Fruit fly (Drosophila melanogaster) whole organism, embryonic: ENCODE measurements around the gene CG13991.

Source experiments
- Asciz ChIP-seq: fragments of 200-800 bp; sonication (Bioruptor generic); optimal IDR thresholded peaks from 2 replicates; lab custom pipeline; 2017; ENCODE audit warnings: missing biosample characterization, mild to moderate bottlenecking, missing genetic modification characterization, missing genetic modification reagents
- Atf6 ChIP-seq: fragments of 200-800 bp; sonication (Bioruptor generic); IDR thresholded peaks from 2 replicates; pipeline ENCODE4 v1.3.6; 2022; ENCODE audit warnings: missing biosample characterization, missing genetic modification characterization
- CG10366 ChIP-seq: fragments of 200-800 bp; sonication (Bioruptor generic); IDR thresholded peaks from 2 replicates; pipeline ENCODE4 v1.3.6; 2022; ENCODE audit warnings: missing biosample characterization, missing genetic modification characterization
- CG10431 ChIP-seq: fragments of 200-800 bp; sonication (Bioruptor generic); optimal IDR thresholded peaks from 3 replicates; lab custom pipeline; 2018; ENCODE audit warnings: missing biosample characterization, mild to moderate bottlenecking, missing genetic modification characterization
- CG10565 ChIP-seq: fragments of 200-800 bp; sonication (Bioruptor generic); optimal IDR thresholded peaks from 3 replicates; lab custom pipeline; 2016; ENCODE audit warnings: missing biosample characterization, mild to moderate bottlenecking, missing genetic modification characterization
- CG11093 ChIP-seq: fragments of 200-800 bp; sonication (Bioruptor generic); IDR thresholded peaks from 3 replicates; pipeline ENCODE4 v1.3.6; 2022; ENCODE audit warnings: missing biosample characterization, missing genetic modification characterization
- CG11247 ChIP-seq: fragments of 200-800 bp; sonication (Bioruptor generic); IDR thresholded peaks from 2 replicates; pipeline ENCODE4 v1.3.6; 2022; ENCODE audit warnings: missing biosample characterization, missing genetic modification characterization
- CG11504 ChIP-seq: fragments of 200-800 bp; sonication (Bioruptor generic); optimal IDR thresholded peaks from 3 replicates; lab custom pipeline; 2019; ENCODE audit warnings: missing biosample characterization, mild to moderate bottlenecking, missing genetic modification characterization, moderate library complexity
- CG12769 ChIP-seq: fragments of 200-800 bp; sonication (Bioruptor generic); optimal IDR thresholded peaks from 2 replicates; lab custom pipeline; 2019; ENCODE audit warnings: missing biosample characterization, mild to moderate bottlenecking, missing genetic modification characterization, moderate library complexity
- CG13624 ChIP-seq: fragments of 200-800 bp; sonication (Bioruptor generic); optimal IDR thresholded peaks from 2 replicates; lab custom pipeline; 2016; ENCODE audit warnings: missing biosample characterization, missing genetic modification characterization
- CG14710 ChIP-seq: fragments of 200-800 bp; sonication (Bioruptor generic); optimal IDR thresholded peaks from 3 replicates; lab custom pipeline; 2019; ENCODE audit warnings: missing biosample characterization, mild to moderate bottlenecking, missing genetic modification characterization, moderate library complexity
- CG15479 ChIP-seq: fragments of 200-800 bp; sonication (Bioruptor generic); optimal IDR thresholded peaks from 3 replicates; lab custom pipeline; 2019; ENCODE audit warnings: missing biosample characterization, mild to moderate bottlenecking, missing genetic modification characterization, moderate library complexity
- CG15514 ChIP-seq: fragments of 200-800 bp; sonication (Bioruptor generic); optimal IDR thresholded peaks from 3 replicates; lab custom pipeline; 2017; ENCODE audit warnings: missing biosample characterization, missing genetic modification characterization, mild to moderate bottlenecking, moderate library complexity, missing genetic modification reagents
- CG1603 ChIP-seq: fragments of 200-800 bp; sonication (Bioruptor generic); optimal IDR thresholded peaks from 2 replicates; lab custom pipeline; 2019; ENCODE audit warnings: missing biosample characterization, mild to moderate bottlenecking, missing genetic modification characterization, moderate library complexity
- CG16815 ChIP-seq: fragments of 200-800 bp; sonication (Bioruptor generic); optimal IDR thresholded peaks from 3 replicates; lab custom pipeline; 2017; ENCODE audit warnings: missing biosample characterization, mild to moderate bottlenecking, missing genetic modification characterization
- CG16863 ChIP-seq: fragments of 200-800 bp; sonication (Bioruptor generic); optimal IDR thresholded peaks from 3 replicates; lab custom pipeline; 2016; ENCODE audit warnings: missing biosample characterization, missing genetic modification characterization
- CG34224 ChIP-seq: fragments of 200-800 bp; sonication (Bioruptor generic); IDR thresholded peaks from 3 replicates; pipeline ENCODE4 v1.3.6; 2022; ENCODE audit warnings: missing biosample characterization, missing genetic modification characterization; ENCODE audit not compliant: partially characterized antibody
- CG6689 ChIP-seq: fragments of 200-800 bp; sonication (Bioruptor generic); IDR thresholded peaks from 2 replicates; pipeline ENCODE4 v1.3.6; 2022; ENCODE audit warnings: missing biosample characterization, missing genetic modification characterization
- CG7372 ChIP-seq: fragments of 200-800 bp; sonication (Bioruptor generic); IDR thresholded peaks from 2 replicates; pipeline ENCODE4 v1.3.6; 2022; ENCODE audit warnings: missing biosample characterization, missing genetic modification characterization
- CG9609 ChIP-seq: fragments of 200-800 bp; sonication (Bioruptor generic); optimal IDR thresholded peaks from 3 replicates; lab custom pipeline; 2016; ENCODE audit warnings: missing biosample characterization, missing genetic modification characterization
- CG9797 ChIP-seq: fragments of 200-800 bp; sonication (Bioruptor generic); optimal IDR thresholded peaks from 3 replicates; lab custom pipeline; 2018; ENCODE audit warnings: missing biosample characterization, mild to moderate bottlenecking, missing genetic modification characterization
- CTCF ChIP-seq: fragments of 200-800 bp; sonication (Bioruptor generic); optimal IDR thresholded peaks from 2 replicates; lab custom pipeline; 2017; ENCODE audit warnings: missing biosample characterization, mild to moderate bottlenecking, missing genetic modification characterization, moderate library complexity
- Dfd ChIP-seq, 2 experiments: fragments of >200 bp; optimal IDR thresholded peaks; 2 replicates each; lab custom pipeline; 2017; ENCODE audit warnings: missing biosample characterization in 2 of 2, missing genetic modification characterization in 2 of 2
- Dll ChIP-seq: fragments of 200-800 bp; sonication (Bioruptor generic); IDR thresholded peaks from 4 replicates; pipeline ENCODE4 v1.3.6; 2022; ENCODE audit warnings: missing biosample characterization, missing genetic modification characterization; ENCODE audit not compliant: partially characterized antibody
- Fer2 ChIP-seq: fragments of 200-800 bp; sonication (Bioruptor generic); optimal IDR thresholded peaks from 2 replicates; lab custom pipeline; 2018; ENCODE audit warnings: missing biosample characterization, mild to moderate bottlenecking, missing genetic modification characterization, moderate library complexity
- H2.0 ChIP-seq: fragments of 200-800 bp; sonication (Bioruptor generic); IDR thresholded peaks from 2 replicates; pipeline ENCODE4 v1.3.6; 2022; ENCODE audit warnings: missing biosample characterization, missing genetic modification characterization
- HLH3B ChIP-seq: fragments of 200-800 bp; sonication (Bioruptor generic); IDR thresholded peaks from 2 replicates; pipeline ENCODE4 v1.3.6; 2022; ENCODE audit warnings: missing biosample characterization, missing genetic modification characterization
- Lhr ChIP-seq: fragments of 200-800 bp; sonication (Bioruptor generic); optimal IDR thresholded peaks from 3 replicates; lab custom pipeline; 2017; ENCODE audit warnings: mild to moderate bottlenecking, missing biosample characterization, missing genetic modification reagents, missing genetic modification characterization
- MBD-R2 ChIP-seq: fragments of 200-800 bp; sonication (Bioruptor generic); IDR thresholded peaks from 2 replicates; pipeline ENCODE4 v1.3.6; 2022; ENCODE audit warnings: missing biosample characterization, missing genetic modification characterization
- MESR4 ChIP-seq: fragments of 200-800 bp; sonication (Bioruptor generic); optimal IDR thresholded peaks from 2 replicates; lab custom pipeline; 2018; ENCODE audit warnings: missing biosample characterization, mild to moderate bottlenecking, missing genetic modification characterization, moderate library complexity
- Mad ChIP-seq: fragments of 200-800 bp; sonication (Bioruptor generic); optimal IDR thresholded peaks from 2 replicates; lab custom pipeline; 2016; ENCODE audit warnings: missing biosample characterization, missing genetic modification characterization
- Myb ChIP-seq: fragments of 200-800 bp; sonication (Bioruptor generic); optimal IDR thresholded peaks from 2 replicates; lab custom pipeline; 2016; ENCODE audit warnings: missing biosample characterization, missing genetic modification characterization
- Optix ChIP-seq: fragments of 200-800 bp; sonication (Bioruptor generic); IDR thresholded peaks from 3 replicates; pipeline ENCODE4 v1.3.6; 2022; ENCODE audit warnings: missing biosample characterization, missing genetic modification characterization
- Ravus ChIP-seq: fragments of 200-800 bp; sonication (Bioruptor generic); IDR thresholded peaks from 2 replicates; pipeline ENCODE4 v1.3.6; 2022; ENCODE audit warnings: missing biosample characterization, missing genetic modification characterization
- Six4 ChIP-seq: fragments of 200-800 bp; sonication (Bioruptor generic); optimal IDR thresholded peaks from 2 replicates; lab custom pipeline; 2016; ENCODE audit warnings: missing biosample characterization, missing genetic modification characterization
- ara ChIP-seq: fragments of 200-800 bp; sonication (Bioruptor generic); IDR thresholded peaks from 2 replicates; pipeline ENCODE4 v1.3.6; 2022; ENCODE audit warnings: missing biosample characterization, missing genetic modification characterization
- dati ChIP-seq: fragments of 200-800 bp; sonication (Bioruptor generic); IDR thresholded peaks from 2 replicates; pipeline ENCODE4 v1.3.6; 2022; ENCODE audit warnings: missing biosample characterization, missing genetic modification characterization
- esg ChIP-seq: fragments of 200-800 bp; sonication (Bioruptor generic); conservative IDR thresholded peaks from 2 replicates; pipeline ENCODE4 v1.3.6; 2022; ENCODE audit warnings: missing biosample characterization, missing genetic modification characterization
- fu2 ChIP-seq: fragments of 200-800 bp; sonication (Bioruptor generic); optimal IDR thresholded peaks from 2 replicates; lab custom pipeline; 2016; ENCODE audit warnings: missing biosample characterization, missing genetic modification characterization
- gfzf ChIP-seq: fragments of 200-800 bp; sonication (Bioruptor generic); optimal IDR thresholded peaks from 2 replicates; lab custom pipeline; 2016; ENCODE audit warnings: missing biosample characterization, mild to moderate bottlenecking, missing genetic modification characterization, moderate library complexity
- kay ChIP-seq: fragments of 200-800 bp; sonication (Bioruptor generic); optimal IDR thresholded peaks from 2 replicates; lab custom pipeline; 2016; ENCODE audit warnings: missing biosample characterization, missing genetic modification characterization
- luna ChIP-seq: fragments of 200-800 bp; sonication (Bioruptor generic); optimal IDR thresholded peaks from 2 replicates; lab custom pipeline; 2016; ENCODE audit warnings: missing biosample characterization, missing genetic modification characterization
- psq ChIP-seq: fragments of 200-800 bp; sonication (Bioruptor generic); optimal IDR thresholded peaks from 2 replicates; lab custom pipeline; 2017; ENCODE audit warnings: missing biosample characterization, missing genetic modification characterization
- pzg ChIP-seq: fragments of 200-800 bp; sonication (Bioruptor generic); optimal IDR thresholded peaks from 3 replicates; lab custom pipeline; 2018; ENCODE audit warnings: missing biosample characterization, mild to moderate bottlenecking, missing genetic modification characterization, moderate library complexity
- ro ChIP-seq: fragments of 200-800 bp; sonication (Bioruptor generic); IDR thresholded peaks from 2 replicates; pipeline ENCODE4 v1.3.6; 2022; ENCODE audit warnings: missing biosample characterization, missing genetic modification characterization
- run ChIP-seq: fragments of 200-800 bp; sonication (Bioruptor generic); optimal IDR thresholded peaks from 3 replicates; lab custom pipeline; 2018; ENCODE audit warnings: missing biosample characterization, mild to moderate bottlenecking, missing genetic modification characterization
- sd ChIP-seq: fragments of 200-800 bp; sonication (Bioruptor generic); optimal IDR thresholded peaks from 3 replicates; lab custom pipeline; 2018; ENCODE audit warnings: missing biosample characterization, mild to moderate bottlenecking, missing genetic modification characterization, moderate library complexity
- sens ChIP-seq: fragments of 200-800 bp; sonication (Bioruptor generic); peaks from one replicate; lab custom pipeline; 2016; ENCODE audit warnings: missing biosample characterization, missing genetic modification characterization
- trh ChIP-seq: fragments of 200-800 bp; sonication (Bioruptor generic); optimal IDR thresholded peaks from 2 replicates; lab custom pipeline; 2016; ENCODE audit warnings: missing biosample characterization, missing genetic modification characterization
- vvl ChIP-seq: fragments of 200-800 bp; sonication (Bioruptor generic); IDR thresholded peaks from 2 replicates; pipeline ENCODE4 v1.3.6; 2022; ENCODE audit warnings: missing biosample characterization, missing genetic modification characterization
- wor ChIP-seq: fragments of 200-800 bp; sonication (Bioruptor generic); IDR thresholded peaks from 2 replicates; pipeline ENCODE4 v1.3.6; 2022; ENCODE audit warnings: missing biosample characterization, missing genetic modification characterization
- zfh2 ChIP-seq: fragments of 200-800 bp; sonication (Bioruptor generic); optimal IDR thresholded peaks from 2 replicates; lab custom pipeline; 2016; ENCODE audit warnings: missing biosample characterization, missing genetic modification characterization

Gene CG13991

dm6 chr2L:6124815-6125214 lies 14.4 kb upstream of the CG13991 start, which contains the start of gene Arpc4 (continued):
- TF ChIP-seq trh (no peak), CG7372 (GFP tag; lab: Robert Waterston, UW) (peak; percentile 61), CG12769 (no peak), wor (GFP tag; lab: Robert Waterston, UW) (0 out of 2 replicates have a peak, but pooled peaks have one; percentile 21), luna (GFP tag; lab: Kevin White, UChicago) (no peak), zfh2 (GFP tag; lab: Kevin White, UChicago) (peak; percentile 61), CG16815 (no peak), vvl (GFP tag; lab: Robert Waterston, UW) (peak; percentile 91), sd (peak; percentile 94), Six4 (GFP tag; lab: Kevin White, UChicago) (peak; percentile 39), ro (peak; percentile 52; the same call in 1 of the 2 replicates), fu2 (peak; percentile 50), Dfd (GFP tag; optimal IDR thresholded peaks at IDR 0.05; lab: Kevin White, UChicago) (no peak), CG9609 (GFP tag; lab: Kevin White, UChicago) (peak; percentile 39), esg (GFP tag; lab: Robert Waterston, UW) (peak; percentile 36; the same call in 1 of the 2 replicates), psq (GFP tag; lab: Kevin White, UChicago) (no peak), CG16863 (GFP tag; lab: Kevin White, UChicago) (peak; percentile 15), CG13624 (GFP tag; lab: Kevin White, UChicago) (peak; percentile 54), CG15479 (GFP tag; lab: Kevin White, UChicago) (no peak), Atf6 (GFP tag; lab: Robert Waterston, UW) (peak; percentile 49; the same call in 1 of the 2 replicates), CG10366 (GFP tag; lab: Robert Waterston, UW) (peak; percentile 74), HLH3B (GFP tag; lab: Robert Waterston, UW) (peak; percentile 66)

dm6 chr2L:6127478-6127877 lies 11.7 kb upstream of the CG13991 start, which contains the start of gene WDR79:
TSS of gene WDR79 (minus strand) at chr2L:6127775.
- TF ChIP-seq MESR4 (GFP tag; lab: Kevin White, UChicago) (peak; percentile 16), CG9797 (GFP tag; lab: Kevin White, UChicago) (peak; percentile 73), CG15514 (peak; percentile 52), MBD-R2 (GFP tag; lab: Robert Waterston, UW) (peak; percentile 75), CG1603 (tag; lab: Kevin White, UChicago) (peak; percentile 61), Lhr (no peak), Mad (GFP tag; lab: Kevin White, UChicago) (no peak), gfzf (GFP tag; lab: Kevin White, UChicago) (peak; percentile 84), H2.0 (GFP tag; lab: Robert Waterston, UW) (no peak), CTCF (GFP tag; lab: Kevin White, UChicago) (peak; percentile 38), CG6689 (GFP tag; lab: Robert Waterston, UW) (no peak), Optix (no peak), ara (GFP tag; lab: Robert Waterston, UW) (no peak), pzg (GFP tag; lab: Kevin White, UChicago) (peak; percentile 50), CG11247 (GFP tag; lab: Robert Waterston, UW) (no peak), CG11093 (no peak), Myb (peak; percentile 79), Fer2 (tag; lab: Kevin White, UChicago) (no peak), CG11504 (no peak), Asciz (GFP tag; lab: Kevin White, UChicago) (no peak), run (tag; lab: Kevin White, UChicago) (no peak), CG10565 (GFP tag; lab: Kevin White, UChicago) (no peak), CG14710 (peak; percentile 16), dati (GFP tag; lab: Robert Waterston, UW) (no peak), sens (GFP tag; lab: Kevin White, UChicago) (peak; percentile 6), Dll (GFP tag; lab: Robert Waterston, UW) (0 out of 4 replicates have a peak, but pooled peaks have one; percentile 11), CG34224 (GFP tag; lab: Robert Waterston, UW) (no peak), Ravus (GFP tag; lab: Robert Waterston, UW) (no peak), CG10431 (GFP tag; lab: Kevin White, UChicago) (no peak), kay (no peak)
